Worm (Caenorhabditis elegans): ENCODE measurements around the gene Y69A2AR.31.

The Y69A2AR.31 gene

ce11 chrIV:2639666-2640273 lies 24.0 kb downstream of the Y69A2AR.31 start (continued):
- peak; percentile 60; the same call in 1 of the 2 replicates for TF ChIP-seq zip-11 (GFP tag; IDR thresholded peaks at IDR 0.05)
- peak; percentile 57; the same call in 1 of the 2 replicates for TF ChIP-seq nhr-42 (GFP tag; IDR thresholded peaks at IDR 0.05)
- no peak for TF ChIP-seq jun-1 (tag; optimal IDR thresholded peaks at IDR 0.05)
- TF ChIP-seq Y75B8A.6 (GFP tag; IDR thresholded peaks at IDR 0.05), result no peak; the same call in 1 of the 2 replicates
- TF ChIP-seq dmd-8 (GFP tag; IDR thresholded peaks at IDR 0.05), result peak; percentile 96
- no peak for TF ChIP-seq fos-1 (tag; optimal IDR thresholded peaks at IDR 0.05)
- TF ChIP-seq nhr-6 (tag; optimal IDR thresholded peaks at IDR 0.05), result no peak
- TF ChIP-seq nhr-111 (GFP tag; optimal IDR thresholded peaks at IDR 0.05), result no peak
- TF ChIP-seq pqm-1 (tag; optimal IDR thresholded peaks at IDR 0.05), result no peak
- TF ChIP-seq ceh-20 (GFP tag; IDR thresholded peaks at IDR 0.05), result peak; percentile 66
- peak; percentile 76 for TF ChIP-seq spr-3 (GFP tag; optimal IDR thresholded peaks at IDR 0.05)
- TF ChIP-seq ztf-11 (tag; optimal IDR thresholded peaks at IDR 0.05), result no peak
- TF ChIP-seq mdt-29 (GFP tag; IDR thresholded peaks at IDR 0.05), result peak; percentile 40; the same call in 1 of the 2 replicates
- TF ChIP-seq daf-8 (GFP tag; IDR thresholded peaks at IDR 0.05), result no peak
- TF ChIP-seq nhr-48 (tag; optimal IDR thresholded peaks at IDR 0.05), result no peak
- TF ChIP-seq Y48G9A.11 (GFP tag; IDR thresholded peaks at IDR 0.05), result peak; percentile 88
- TF ChIP-seq T26A8.4 (GFP tag; IDR thresholded peaks at IDR 0.05), result no peak; the same call in 1 of the 2 replicates
- TF ChIP-seq T20F7.1 (GFP tag; optimal IDR thresholded peaks at IDR 0.05), result peak; percentile 0
- TF ChIP-seq ZK337.2 (GFP tag; IDR thresholded peaks at IDR 0.05), result peak; percentile 48; the same call in 1 of the 2 replicates
- TF ChIP-seq lin-29 (GFP tag; IDR thresholded peaks at IDR 0.05), result peak; percentile 35; the same call in 1 of the 2 replicates
- TF ChIP-seq ceh-44 (GFP tag; IDR thresholded peaks at IDR 0.05), result peak; percentile 85
- TF ChIP-seq hmg-1.1 (GFP tag; IDR thresholded peaks at IDR 0.05), result peak; percentile 87
- no peak for TF ChIP-seq egl-27 (tag; optimal IDR thresholded peaks at IDR 0.05)
- no peak for TF ChIP-seq cey-2 (tag; optimal IDR thresholded peaks at IDR 0.05; ENCODE audit: borderline replicate concordance, insufficient read depth)
- peak; percentile 40 for TF ChIP-seq F37D6.2 (tag; optimal IDR thresholded peaks at IDR 0.05)
- peak; percentile 22 for TF ChIP-seq rbr-2 (tag; optimal IDR thresholded peaks at IDR 0.05)
- TF ChIP-seq hlh-30 (tag; optimal IDR thresholded peaks at IDR 0.05; ENCODE audit: insufficient read depth), result peak; percentile 32
- TF ChIP-seq madf-9 (GFP tag; conservative IDR thresholded peaks at IDR 0.05), result peak; percentile 79
- TF ChIP-seq dmd-6 (GFP tag; IDR thresholded peaks at IDR 0.05), result peak; percentile 53
- TF ChIP-seq zfp-3 (GFP tag; conservative IDR thresholded peaks at IDR 0.05), result 0 out of 2 replicates have a peak, but pooled peaks have one; percentile 50
- no peak for TF ChIP-seq lin-39 (tag; optimal IDR thresholded peaks at IDR 0.05)
- no peak for TF ChIP-seq skn-1 (tag; optimal IDR thresholded peaks at IDR 0.05)
- TF ChIP-seq saeg-2 (GFP tag; IDR thresholded peaks at IDR 0.05), result no peak
- peak; percentile 51 for TF ChIP-seq snpc-1.2 (GFP tag; IDR thresholded peaks at IDR 0.05)
- no peak for TF ChIP-seq ceh-32 (tag; optimal IDR thresholded peaks at IDR 0.05; ENCODE audit: poor library complexity)
- TF ChIP-seq mes-2 (tag; optimal IDR thresholded peaks at IDR 0.05; ENCODE audit: poor library complexity, severe bottlenecking), result peak; percentile 66
- no peak for TF ChIP-seq duxl-1 (tag; optimal IDR thresholded peaks at IDR 0.05; ENCODE audit: poor library complexity)
- peak; percentile 18 for TF ChIP-seq aha-1 (tag)
- no peak for TF ChIP-seq ZK546.5 (tag; optimal IDR thresholded peaks at IDR 0.05)
- no peak for TF ChIP-seq nhr-11 (tag; optimal IDR thresholded peaks at IDR 0.05)
- TF ChIP-seq Y105C5A.15 (GFP tag; IDR thresholded peaks at IDR 0.05), result peak; percentile 91
- TF ChIP-seq tag-97 (GFP tag; IDR thresholded peaks at IDR 0.05), result no peak
- TF ChIP-seq lin-15B (tag; optimal IDR thresholded peaks at IDR 0.05), result no peak
- no peak for TF ChIP-seq nhr-28 (tag; optimal IDR thresholded peaks at IDR 0.05)
- TF ChIP-seq arid-1 (GFP tag; conservative IDR thresholded peaks at IDR 0.05), result peak; percentile 83
- no peak for TF ChIP-seq zip-2 (tag; optimal IDR thresholded peaks at IDR 0.05)
- no peak for TF ChIP-seq lir-3 (tag; optimal IDR thresholded peaks at IDR 0.05)
- TF ChIP-seq zfp-2 (tag; optimal IDR thresholded peaks at IDR 0.05), result no peak
- TF ChIP-seq vab-7 (GFP tag; IDR thresholded peaks at IDR 0.05), result peak; percentile 78
- peak; percentile 92 for TF ChIP-seq F26F4.8 (GFP tag; conservative IDR thresholded peaks at IDR 0.05)

All from whole organism, L4 larva.